Fruit fly (Drosophila melanogaster): ENCODE results near the gene Dh44.

The Dh44 gene

dm6 chr3R:9604445-9605020 is 33.4 kb upstream of the Dh44 start:
- no peak for TF ChIP-seq CG10348 (GFP tag; IDR thresholded peaks at IDR 0.05)
- no peak for TF ChIP-seq CG15710 (tag; optimal IDR thresholded peaks at IDR 0.05)
- TF ChIP-seq rn (GFP tag; IDR thresholded peaks at IDR 0.05), result no peak
- no peak for TF ChIP-seq CG32121 (GFP tag; IDR thresholded peaks at IDR 0.05)
- no peak for TF ChIP-seq CG12605 (GFP tag; IDR thresholded peaks at IDR 0.05)
- TF ChIP-seq CG34367 (tag; optimal IDR thresholded peaks at IDR 0.05), result no peak
- TF ChIP-seq Pif1B (GFP tag; optimal IDR thresholded peaks at IDR 0.05), result no peak
- TF ChIP-seq CG13204 (GFP tag; optimal IDR thresholded peaks at IDR 0.05), result no peak
- TF ChIP-seq CG9948 (tag; optimal IDR thresholded peaks at IDR 0.05), result no peak
- TF ChIP-seq fd96Ca (GFP tag; IDR thresholded peaks at IDR 0.05), result no peak
- TF ChIP-seq CG8159 (tag; optimal IDR thresholded peaks at IDR 0.05), result no peak
- TF ChIP-seq Snoo (tag; optimal IDR thresholded peaks at IDR 0.05), result no peak
- TF ChIP-seq CG8301 (tag; optimal IDR thresholded peaks at IDR 0.05), result no peak
- TF ChIP-seq CG17806 (tag; optimal IDR thresholded peaks at IDR 0.05), result no peak
- TF ChIP-seq CG4496 (GFP tag; IDR thresholded peaks at IDR 0.05), result no peak
- TF ChIP-seq Pif1A (GFP tag; optimal IDR thresholded peaks at IDR 0.05), result no peak
- TF ChIP-seq CG14655 (GFP tag; optimal IDR thresholded peaks at IDR 0.05), result no peak
- TF ChIP-seq Ets98B (GFP tag; IDR thresholded peaks at IDR 0.05), result no peak

dm6 chr3R:9605084-9605483 is 32.9 kb upstream of the Dh44 start:
- TF ChIP-seq CG12605 (GFP tag; IDR thresholded peaks at IDR 0.05) (peak; percentile 28; the same call in 1 of the 2 replicates), Snoo (tag; optimal IDR thresholded peaks at IDR 0.05) (no peak), rn (GFP tag; IDR thresholded peaks at IDR 0.05) (peak; percentile 34; the same call in 1 of the 2 replicates), CG8301 (tag; optimal IDR thresholded peaks at IDR 0.05) (peak; percentile 73), Pif1A (GFP tag; optimal IDR thresholded peaks at IDR 0.05) (peak; percentile 58), CG34367 (tag; optimal IDR thresholded peaks at IDR 0.05) (peak; percentile 68), CG8159 (tag; optimal IDR thresholded peaks at IDR 0.05) (peak; percentile 74), CG14655 (GFP tag; optimal IDR thresholded peaks at IDR 0.05) (peak; percentile 84), CG17806 (tag; optimal IDR thresholded peaks at IDR 0.05) (peak; percentile 77), fd96Ca (GFP tag; IDR thresholded peaks at IDR 0.05) (peak; percentile 45; the same call in 1 of the 3 replicates), EcR (GFP tag; optimal IDR thresholded peaks at IDR 0.05) (no peak), CG4496 (GFP tag; IDR thresholded peaks at IDR 0.05) (peak; percentile 71), CG13204 (GFP tag; optimal IDR thresholded peaks at IDR 0.05) (peak; percentile 33), gl (tag; optimal IDR thresholded peaks at IDR 0.05) (peak; percentile 54), D1 (tag; optimal IDR thresholded peaks at IDR 0.05) (peak; percentile 60), CG15710 (tag; optimal IDR thresholded peaks at IDR 0.05) (peak; percentile 73), CG10348 (GFP tag; IDR thresholded peaks at IDR 0.05) (no peak), Pif1B (GFP tag; optimal IDR thresholded peaks at IDR 0.05) (peak; percentile 61), CG32121 (GFP tag; IDR thresholded peaks at IDR 0.05) (no peak), Ets98B (GFP tag; IDR thresholded peaks at IDR 0.05) (no peak), CG9948 (tag; optimal IDR thresholded peaks at IDR 0.05) (peak; percentile 76)

dm6 chr3R:9606913-9607804 is 30.8 kb upstream of the Dh44 start:
- TF ChIP-seq EcR (GFP tag; optimal IDR thresholded peaks at IDR 0.05), result peak; percentile 83
- TF ChIP-seq rn (GFP tag; IDR thresholded peaks at IDR 0.05), result no peak
- TF ChIP-seq CG13204 (GFP tag; optimal IDR thresholded peaks at IDR 0.05), result no peak
- TF ChIP-seq gl (tag; optimal IDR thresholded peaks at IDR 0.05), result no peak
- no peak for TF ChIP-seq CG12605 (GFP tag; IDR thresholded peaks at IDR 0.05)
- no peak for TF ChIP-seq D1 (tag; optimal IDR thresholded peaks at IDR 0.05)
- TF ChIP-seq Ets98B (GFP tag; IDR thresholded peaks at IDR 0.05), result no peak
- no peak for TF ChIP-seq CG32121 (GFP tag; IDR thresholded peaks at IDR 0.05)
- no peak for TF ChIP-seq CG15710 (tag; optimal IDR thresholded peaks at IDR 0.05)

dm6 chr3R:9608206-9608605 is 29.8 kb upstream of the Dh44 start:
- TF ChIP-seq CG32121 (GFP tag; IDR thresholded peaks at IDR 0.05), result no peak

dm6 chr3R:9612217-9612616 is 25.8 kb upstream of the Dh44 start:
- TF ChIP-seq fd96Ca (GFP tag; IDR thresholded peaks at IDR 0.05) (no peak), CG9948 (tag; optimal IDR thresholded peaks at IDR 0.05) (no peak), CG8159 (tag; optimal IDR thresholded peaks at IDR 0.05) (no peak), CG13204 (GFP tag; optimal IDR thresholded peaks at IDR 0.05) (no peak), CG17806 (tag; optimal IDR thresholded peaks at IDR 0.05) (no peak), CG4496 (GFP tag; IDR thresholded peaks at IDR 0.05) (no peak), CG32121 (GFP tag; IDR thresholded peaks at IDR 0.05) (no peak), rn (GFP tag; IDR thresholded peaks at IDR 0.05) (no peak), CG10348 (GFP tag; IDR thresholded peaks at IDR 0.05) (no peak), Snoo (tag; optimal IDR thresholded peaks at IDR 0.05) (no peak), gl (tag; optimal IDR thresholded peaks at IDR 0.05) (no peak), Ets98B (GFP tag; IDR thresholded peaks at IDR 0.05) (no peak), Pif1B (GFP tag; optimal IDR thresholded peaks at IDR 0.05) (no peak)

dm6 chr3R:9613124-9613523 is 24.9 kb upstream of the Dh44 start:
- TF ChIP-seq CG12605 (GFP tag; IDR thresholded peaks at IDR 0.05) (peak; percentile 90), CG32121 (GFP tag; IDR thresholded peaks at IDR 0.05) (peak; percentile 95), EcR (GFP tag; optimal IDR thresholded peaks at IDR 0.05) (no peak), CG17806 (tag; optimal IDR thresholded peaks at IDR 0.05) (peak; percentile 70), Pif1B (GFP tag; optimal IDR thresholded peaks at IDR 0.05) (peak; percentile 84), Snoo (tag; optimal IDR thresholded peaks at IDR 0.05) (peak; percentile 84), Pif1A (GFP tag; optimal IDR thresholded peaks at IDR 0.05) (peak; percentile 92), CG15710 (tag; optimal IDR thresholded peaks at IDR 0.05) (peak; percentile 24), CG34367 (tag; optimal IDR thresholded peaks at IDR 0.05) (peak; percentile 29), Ets98B (GFP tag; IDR thresholded peaks at IDR 0.05) (peak; percentile 95), CG8301 (tag; optimal IDR thresholded peaks at IDR 0.05) (peak; percentile 87), gl (tag; optimal IDR thresholded peaks at IDR 0.05) (no peak), fd96Ca (GFP tag; IDR thresholded peaks at IDR 0.05) (peak; percentile 94), CG9948 (tag; optimal IDR thresholded peaks at IDR 0.05) (peak; percentile 52), D1 (tag; optimal IDR thresholded peaks at IDR 0.05) (no peak), CG10348 (GFP tag; IDR thresholded peaks at IDR 0.05) (peak; percentile 65), CG4496 (GFP tag; IDR thresholded peaks at IDR 0.05) (peak; percentile 96), CG8159 (tag; optimal IDR thresholded peaks at IDR 0.05) (peak; percentile 62), rn (GFP tag; IDR thresholded peaks at IDR 0.05) (peak; percentile 84), CG14655 (GFP tag; optimal IDR thresholded peaks at IDR 0.05) (peak; percentile 83), CG13204 (GFP tag; optimal IDR thresholded peaks at IDR 0.05) (no peak)
